Worm (Caenorhabditis elegans): ENCODE results near the gene F56D5.3.
A peak's percentile ranks its signal among the peaks of the same experiment; 100 is the strongest.

F56D5.3 gene

DNA sequence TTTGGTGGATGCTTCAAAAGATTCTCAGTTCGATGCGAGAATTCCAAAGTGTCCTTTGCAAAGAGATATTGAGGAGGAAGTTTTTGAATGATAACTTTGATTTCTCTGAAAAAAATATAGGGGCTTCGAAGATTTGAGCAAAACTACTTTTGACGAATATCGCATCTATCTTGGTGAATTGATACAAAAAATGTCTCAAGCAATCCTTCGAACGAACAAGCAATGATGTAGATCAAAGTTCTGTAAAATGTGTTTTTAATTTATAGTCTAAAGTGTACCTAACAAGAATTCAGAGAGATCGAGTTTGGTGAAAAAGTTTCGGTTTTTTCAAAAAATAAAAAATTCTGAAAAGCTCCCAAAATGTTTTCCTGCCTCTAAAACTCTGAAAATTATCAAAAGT lies at the start of gene F56D5.3:
Gene F56D5.3, plus strand, starts transcription at position 301 of the 400 bp plus-strand sequence.
- TF ChIP-seq hsf-1 (GFP tag; IDR thresholded peaks at IDR 0.05) (no peak), T26A5.8 (tag; optimal IDR thresholded peaks at IDR 0.05) (no peak), lin-35 (GFP tag; optimal IDR thresholded peaks at IDR 0.05) (no peak), gei-17 (GFP tag; optimal IDR thresholded peaks at IDR 0.05) (no peak), zim-3 (tag; optimal IDR thresholded peaks at IDR 0.05) (no peak), F52B5.7 (tag; optimal IDR thresholded peaks at IDR 0.05) (no peak), tbp1 (GFP tag; optimal IDR thresholded peaks at IDR 0.05) (no peak), nhr-90 (tag; optimal IDR thresholded peaks at IDR 0.05) (no peak), ceh-58 (GFP tag; IDR thresholded peaks at IDR 0.05) (no peak), nfya-1 (tag; optimal IDR thresholded peaks at IDR 0.05; ENCODE audit: borderline replicate concordance, insufficient read depth) (no peak), sea-2 (GFP tag; IDR thresholded peaks at IDR 0.05) (no peak), K11D2.4 (GFP tag; IDR thresholded peaks at IDR 0.05) (no peak), F57C9.4 (tag; optimal IDR thresholded peaks at IDR 0.05) (no peak), lir-1 (GFP tag; conservative IDR thresholded peaks at IDR 0.05) (no peak), ztf-26 (tag; optimal IDR thresholded peaks at IDR 0.05) (no peak), rcor-1 (GFP tag; IDR thresholded peaks at IDR 0.05) (no peak), lsy-27 (tag; optimal IDR thresholded peaks at IDR 0.05; ENCODE audit: borderline replicate concordance, insufficient read depth) (no peak), D2030.7 (GFP tag; IDR thresholded peaks at IDR 0.05) (no peak), lin-40 (tag; optimal IDR thresholded peaks at IDR 0.05) (no peak)

DNA sequence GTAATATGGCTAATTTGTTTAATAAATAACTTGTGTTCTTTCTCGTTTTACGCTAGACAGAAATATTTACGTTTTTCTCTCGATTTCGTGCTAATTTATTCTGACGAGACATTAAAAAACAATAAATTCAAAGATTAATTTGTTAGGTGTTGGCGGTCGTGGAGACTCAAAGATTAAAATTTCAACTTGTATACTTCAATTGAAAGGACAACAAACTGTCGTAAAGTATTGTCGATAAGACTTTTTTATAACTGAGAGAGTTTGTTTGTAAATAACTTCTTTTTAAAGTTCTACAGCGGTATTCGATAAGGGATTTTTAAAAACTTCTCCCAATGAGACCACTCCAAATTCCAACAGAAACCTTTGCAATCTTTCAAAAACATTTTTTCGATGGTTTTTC lies 43.6 kb upstream of the F56D5.3 start:
- TF ChIP-seq B0336.3 (GFP tag; IDR thresholded peaks at IDR 0.05), result no peak

ce11 chrIV:9366411-9366810 lies 31.0 kb upstream of the F56D5.3 start, which contains the start of gene pezo-1:
TSS of gene pezo-1 (minus strand) at chrIV:9366511.
- TF ChIP-seq snpc-3.4 (tag; optimal IDR thresholded peaks at IDR 0.05), result peak; percentile 11
- TF ChIP-seq hsf-1 (GFP tag; IDR thresholded peaks at IDR 0.05), result 0 out of 2 replicates have a peak, but pooled peaks have one; percentile 25
- TF ChIP-seq nfyb-1 (GFP tag; IDR thresholded peaks at IDR 0.05), result no peak
- peak; percentile 28 for TF ChIP-seq lsl-1 (GFP tag; optimal IDR thresholded peaks at IDR 0.05)
- TF ChIP-seq ceh-40 (GFP tag; IDR thresholded peaks at IDR 0.05), result no peak
- TF ChIP-seq snpc-1.3 (tag; optimal IDR thresholded peaks at IDR 0.05; ENCODE audit: insufficient read depth), result no peak
- no peak for TF ChIP-seq lin-26 (GFP tag; IDR thresholded peaks at IDR 0.05)

- TF ChIP-seq snpc-4 (GFP tag; optimal IDR thresholded peaks at IDR 0.05), result peak; percentile 10
- TF ChIP-seq snpc-4 (tag; optimal IDR thresholded peaks at IDR 0.05), result peak in 2 of 4 experiments; percentile 9 to 48
- no peak for TF ChIP-seq sea-2 (GFP tag; IDR thresholded peaks at IDR 0.05)
- TF ChIP-seq cebp-1 (GFP tag; IDR thresholded peaks at IDR 0.05), result no peak
- TF ChIP-seq cebp-1 (tag; optimal IDR thresholded peaks at IDR 0.05), result no peak
- TF ChIP-seq hlh-12 (tag; optimal IDR thresholded peaks at IDR 0.05), result no peak
- peak; percentile 10 for TF ChIP-seq attf-5 (GFP tag; optimal IDR thresholded peaks at IDR 0.05)
- TF ChIP-seq tlf-1 (GFP tag; optimal IDR thresholded peaks at IDR 0.05), result peak; percentile 50
- TF ChIP-seq lin-35 (GFP tag; optimal IDR thresholded peaks at IDR 0.05), result no peak
- TF ChIP-seq sdz-38 (tag; optimal IDR thresholded peaks at IDR 0.05), result no peak
- TF ChIP-seq zim-3 (tag; optimal IDR thresholded peaks at IDR 0.05), result no peak
- no peak for TF ChIP-seq Y67H2A.10 (GFP tag; conservative IDR thresholded peaks at IDR 0.05)
- no peak for TF ChIP-seq C06A6.2 (GFP tag; conservative IDR thresholded peaks at IDR 0.05)
- TF ChIP-seq dox-1 (GFP tag; IDR thresholded peaks at IDR 0.05), result 0 out of 2 replicates have a peak, but pooled peaks have one; percentile 13
- peak; percentile 89 for TF ChIP-seq xnd-1 (tag; optimal IDR thresholded peaks at IDR 0.05)
- TF ChIP-seq Y95B8A.8 (GFP tag; IDR thresholded peaks at IDR 0.05), result no peak
- TF ChIP-seq egl-44 (GFP tag; IDR thresholded peaks at IDR 0.05), result no peak
- peak; percentile 42 for TF ChIP-seq F49E8.2 (tag; optimal IDR thresholded peaks at IDR 0.05; ENCODE audit: insufficient read depth)
- TF ChIP-seq ceh-79 (tag; optimal IDR thresholded peaks at IDR 0.05), result no peak
- no peak for TF ChIP-seq nfyb-1 (GFP tag; IDR thresholded peaks at IDR 0.05)
- TF ChIP-seq B0261.1 (tag; optimal IDR thresholded peaks at IDR 0.05), result no peak
These were observed 29.3 kb upstream of the F56D5.3 start for ce11 chrIV:9367852-9368627.

All from whole organism, young adult.